Worm (Caenorhabditis elegans) whole organism, young adult: Measurements from ENCODE around the gene Y53G8AR.6.

Source experiments
- B0019.2 ChIP-seq: fragments of 200-800 bp; sonication (Bioruptor generic); conservative IDR thresholded peaks from 2 replicates; pipeline ENCODE4 v1.3.6; 2022; ENCODE audit warnings: missing genetic modification reagents, missing genetic modification characterization, missing compliant biosample characterization
- C06A6.2 ChIP-seq: fragments of 200-800 bp; sonication (Bioruptor generic); conservative IDR thresholded peaks from 2 replicates; pipeline ENCODE4 v1.3.6; 2022; ENCODE audit warnings: missing genetic modification characterization, missing compliant biosample characterization
- F22D6.2 ChIP-seq: sonication (generic microtip); optimal IDR thresholded peaks from 2 replicates; lab custom pipeline; 2016; ENCODE audit warnings: mild to moderate bottlenecking, missing genetic modification characterization, missing compliant biosample characterization
- F23B12.7 ChIP-seq: sonication (generic microtip); optimal IDR thresholded peaks from 2 replicates; lab custom pipeline; 2017; ENCODE audit warnings: missing genetic modification characterization, mild to moderate bottlenecking, missing compliant biosample characterization, antibody characterized with exemption, moderate library complexity; ENCODE audit not compliant: insufficient read depth
- F37B4.10 ChIP-seq: fragments of 200-800 bp; sonication (Bioruptor generic); IDR thresholded peaks from 2 replicates; pipeline ENCODE4 v1.3.6; 2022; ENCODE audit warnings: missing genetic modification characterization, missing compliant biosample characterization
- F39B2.1 ChIP-seq: fragments of 200-800 bp; sonication (Bioruptor generic); IDR thresholded peaks from 2 replicates; pipeline ENCODE4 v1.3.6; 2022; ENCODE audit warnings: missing genetic modification reagents, missing genetic modification characterization, missing compliant biosample characterization
- K12H6.12 ChIP-seq: fragments of 200-800 bp; sonication (Bioruptor generic); optimal IDR thresholded peaks from 2 replicates; lab custom pipeline; 2018; ENCODE audit warnings: mild to moderate bottlenecking, missing genetic modification characterization, missing compliant biosample characterization
- T07F8.4 ChIP-seq: sonication (generic microtip); optimal IDR thresholded peaks from 2 replicates; lab custom pipeline; 2016; ENCODE audit warnings: mild to moderate bottlenecking, missing genetic modification characterization, moderate library complexity, missing compliant biosample characterization
- T26A5.8 ChIP-seq: sonication (generic microtip); optimal IDR thresholded peaks from 2 replicates; lab custom pipeline; 2016; ENCODE audit warnings: missing genetic modification characterization, missing compliant biosample characterization
- Y56A3A.18 ChIP-seq: fragments of 200-800 bp; sonication (Bioruptor generic); IDR thresholded peaks from 2 replicates; pipeline ENCODE4 v1.3.6; 2022; ENCODE audit warnings: missing genetic modification reagents, missing genetic modification characterization, missing compliant biosample characterization
- Y67H2A.10 ChIP-seq: fragments of 200-800 bp; sonication (Bioruptor generic); conservative IDR thresholded peaks from 2 replicates; pipeline ENCODE4 v1.3.6; 2022; ENCODE audit warnings: missing genetic modification reagents, missing genetic modification characterization, missing compliant biosample characterization
- akir-1 ChIP-seq: fragments of 200-800 bp; sonication (Bioruptor generic); optimal IDR thresholded peaks from 2 replicates; lab custom pipeline; 2018; ENCODE audit warnings: mild to moderate bottlenecking, missing genetic modification characterization, moderate library complexity, missing compliant biosample characterization
- aptf-2 ChIP-seq: fragments of 200-800 bp; sonication (Bioruptor generic); conservative IDR thresholded peaks from 2 replicates; pipeline ENCODE4 v1.3.6; 2022; ENCODE audit warnings: missing genetic modification reagents, missing genetic modification characterization, missing compliant biosample characterization
- aptf-3 ChIP-seq: fragments of 200-800 bp; sonication (Bioruptor generic); IDR thresholded peaks from 2 replicates; pipeline ENCODE4 v1.3.6; 2022; ENCODE audit warnings: missing genetic modification characterization, missing compliant biosample characterization
- atf-7 ChIP-seq: sonication (generic microtip); optimal IDR thresholded peaks from 2 replicates; lab custom pipeline; 2017; ENCODE audit warnings: mild to moderate bottlenecking, missing genetic modification characterization, missing compliant biosample characterization
- athp-1 ChIP-seq: sonication (generic microtip); optimal IDR thresholded peaks from 2 replicates; lab custom pipeline; 2017; ENCODE audit warnings: mild to moderate bottlenecking, missing genetic modification characterization, missing compliant biosample characterization
- attf-3 ChIP-seq: fragments of 200-800 bp; sonication (Bioruptor generic); conservative IDR thresholded peaks from 2 replicates; pipeline ENCODE4 v1.3.6; 2022; ENCODE audit warnings: missing genetic modification reagents, missing genetic modification characterization, missing compliant biosample characterization
- attf-6 ChIP-seq: fragments of 200-800 bp; sonication (Bioruptor generic); IDR thresholded peaks from 2 replicates; pipeline ENCODE4 v1.3.6; 2022; ENCODE audit warnings: missing genetic modification reagents, missing genetic modification characterization, missing compliant biosample characterization
- bed-2 ChIP-seq: fragments of 200-800 bp; sonication (Bioruptor generic); IDR thresholded peaks from 2 replicates; pipeline ENCODE4 v1.3.6; 2022; ENCODE audit warnings: missing genetic modification reagents, missing genetic modification characterization, missing compliant biosample characterization
- cebp-1 ChIP-seq, 2 experiments: fragments of 200-800 bp in 1 of 2; sonication (Bioruptor generic) in 1 of 2; sonication (generic microtip) in 1 of 2; IDR thresholded peaks in 1 of 2; optimal IDR thresholded peaks in 1 of 2; 2 replicates each; pipeline versions ENCODE4 v1.3.6 to Lab custom; 2017 to 2022; ENCODE audit warnings: missing compliant biosample characterization in 2 of 2, missing genetic modification characterization in 2 of 2, mild to moderate bottlenecking in 1 of 2, missing genetic modification reagents in 1 of 2, moderate library complexity in 1 of 2
- cebp-2 ChIP-seq: fragments of 200-800 bp; sonication (Bioruptor generic); IDR thresholded peaks from 2 replicates; pipeline ENCODE4 v1.3.6; 2022; ENCODE audit warnings: missing genetic modification characterization, missing compliant biosample characterization
- dpl-1 ChIP-seq: fragments of 150-350 bp; optimal IDR thresholded peaks from 2 replicates; lab custom pipeline; 2014; ENCODE audit warnings: missing biosample characterization, missing genetic modification reagents, missing genetic modification characterization
- efl-1 ChIP-seq: fragments of 150-350 bp; optimal IDR thresholded peaks from 2 replicates; lab custom pipeline; 2014; ENCODE audit warnings: missing biosample characterization, missing genetic modification reagents, missing genetic modification characterization
- egl-44 ChIP-seq: fragments of 200-800 bp; sonication (Bioruptor generic); IDR thresholded peaks from 2 replicates; pipeline ENCODE4 v1.3.6; 2022; ENCODE audit warnings: missing genetic modification reagents, missing genetic modification characterization, missing compliant biosample characterization
- ekl-4 ChIP-seq: fragments of 200-800 bp; sonication (Bioruptor generic); IDR thresholded peaks from 2 replicates; pipeline ENCODE4 v1.3.6; 2022; ENCODE audit warnings: missing genetic modification reagents, missing genetic modification characterization, missing compliant biosample characterization
- fkh-3 ChIP-seq: sonication (generic microtip); optimal IDR thresholded peaks from 2 replicates; lab custom pipeline; 2016; ENCODE audit warnings: mild to moderate bottlenecking, missing genetic modification characterization, missing compliant biosample characterization
- hlh-26 ChIP-seq: fragments of 200-800 bp; sonication (Bioruptor generic); conservative IDR thresholded peaks from 2 replicates; pipeline ENCODE4 v1.3.6; 2022; ENCODE audit warnings: missing genetic modification reagents, missing genetic modification characterization, missing compliant biosample characterization
- hmg-1.2 ChIP-seq: fragments of 200-800 bp; sonication (Bioruptor generic); IDR thresholded peaks from 2 replicates; pipeline ENCODE4 v1.3.6; 2022; ENCODE audit warnings: missing genetic modification reagents, missing genetic modification characterization, missing compliant biosample characterization
- hsf-1 ChIP-seq: fragments of 200-800 bp; sonication (Bioruptor generic); IDR thresholded peaks from 2 replicates; pipeline ENCODE4 v1.3.6; 2022; ENCODE audit warnings: missing genetic modification reagents, missing genetic modification characterization, missing compliant biosample characterization
- let-526 ChIP-seq: fragments of 200-800 bp; sonication (Bioruptor generic); IDR thresholded peaks from 2 replicates; pipeline ENCODE4 v1.3.6; 2022; ENCODE audit warnings: missing genetic modification reagents, missing genetic modification characterization, missing compliant biosample characterization
- lin-26 ChIP-seq: fragments of 200-800 bp; sonication (Bioruptor generic); IDR thresholded peaks from 2 replicates; pipeline ENCODE4 v1.3.6; 2022; ENCODE audit warnings: missing genetic modification reagents, missing genetic modification characterization, missing compliant biosample characterization
- lin-40 ChIP-seq: sonication (generic microtip); optimal IDR thresholded peaks from 2 replicates; lab custom pipeline; 2016; ENCODE audit warnings: missing genetic modification characterization, mild to moderate bottlenecking, missing compliant biosample characterization, missing genotype, missing genetic modification reagents
- lir-1 ChIP-seq: fragments of 200-800 bp; sonication (Bioruptor generic); conservative IDR thresholded peaks from 2 replicates; pipeline ENCODE4 v1.3.6; 2022; ENCODE audit warnings: missing genetic modification reagents, missing genetic modification characterization, missing compliant biosample characterization
- lsl-1 ChIP-seq: fragments of 200-800 bp; sonication (Bioruptor generic); optimal IDR thresholded peaks from 2 replicates; lab custom pipeline; 2018; ENCODE audit warnings: mild to moderate bottlenecking, missing genetic modification characterization, moderate library complexity, missing compliant biosample characterization
- madf-6 ChIP-seq: fragments of 200-800 bp; sonication (Bioruptor generic); IDR thresholded peaks from 2 replicates; pipeline ENCODE4 v1.3.6; 2022; ENCODE audit warnings: missing genetic modification reagents, missing genetic modification characterization, missing compliant biosample characterization
- madf-8 ChIP-seq: fragments of 200-800 bp; sonication (Bioruptor generic); conservative IDR thresholded peaks from 2 replicates; pipeline ENCODE4 v1.3.6; 2022; ENCODE audit warnings: missing genetic modification reagents, missing genetic modification characterization, missing compliant biosample characterization
- mes-4 ChIP-seq: sonication (generic microtip); optimal IDR thresholded peaks from 2 replicates; lab custom pipeline; 2016; ENCODE audit warnings: missing genotype, missing genetic modification characterization, missing compliant biosample characterization
- mxl-1 ChIP-seq: sonication (generic microtip); optimal IDR thresholded peaks from 2 replicates; lab custom pipeline; 2016; ENCODE audit warnings: missing genetic modification characterization, missing compliant biosample characterization
- nhr-27 ChIP-seq: fragments of 200-800 bp; sonication (Bioruptor generic); optimal IDR thresholded peaks from 2 replicates; lab custom pipeline; 2018; ENCODE audit warnings: mild to moderate bottlenecking, missing genetic modification characterization, moderate library complexity, missing compliant biosample characterization
- rcor-1 ChIP-seq: fragments of 200-800 bp; sonication (Bioruptor generic); IDR thresholded peaks from 2 replicates; pipeline ENCODE4 v1.3.6; 2022; ENCODE audit warnings: missing genetic modification reagents, missing genetic modification characterization, missing compliant biosample characterization
- rpc-1 ChIP-seq, 2 experiments: fragments of 150-350 bp in 1 of 2; sonication (generic microtip) in 1 of 2; optimal IDR thresholded peaks; 2 replicates each; lab custom pipeline; 2014 to 2018; ENCODE audit warnings: missing biosample characterization in 1 of 2, missing genetic modification characterization in 1 of 2, missing genetic modification reagents in 1 of 2, missing genotype in 1 of 2
- snpc-1.3 ChIP-seq: sonication (generic microtip); optimal IDR thresholded peaks from 2 replicates; lab custom pipeline; 2017; ENCODE audit warnings: missing genetic modification characterization, mild to moderate bottlenecking, missing compliant biosample characterization, antibody characterized with exemption, moderate library complexity, missing genotype, missing genetic modification reagents; ENCODE audit not compliant: insufficient read depth
- sptf-2 ChIP-seq: fragments of 200-800 bp; sonication (Bioruptor generic); optimal IDR thresholded peaks from 2 replicates; lab custom pipeline; 2018; ENCODE audit warnings: mild to moderate bottlenecking, missing genetic modification characterization, missing compliant biosample characterization
- tbp1 ChIP-seq: fragments of 200-800 bp; sonication (Bioruptor generic); optimal IDR thresholded peaks from 2 replicates; lab custom pipeline; 2018; ENCODE audit warnings: mild to moderate bottlenecking, missing genetic modification characterization, missing compliant biosample characterization
- tlf-1 ChIP-seq: fragments of 200-800 bp; sonication (Bioruptor generic); optimal IDR thresholded peaks from 2 replicates; lab custom pipeline; 2018; ENCODE audit warnings: mild to moderate bottlenecking, missing genetic modification characterization, missing compliant biosample characterization
- zfh-2 ChIP-seq: fragments of 200-800 bp; sonication (Bioruptor generic); conservative IDR thresholded peaks from 2 replicates; pipeline ENCODE4 v1.3.6; 2022; ENCODE audit warnings: missing genetic modification reagents, missing genetic modification characterization, missing compliant biosample characterization
- zim-3 ChIP-seq: sonication (generic microtip); optimal IDR thresholded peaks from 2 replicates; lab custom pipeline; 2017; ENCODE audit warnings: mild to moderate bottlenecking, missing genetic modification characterization, moderate library complexity, missing compliant biosample characterization
- ztf-25 ChIP-seq: fragments of 200-800 bp; sonication (Bioruptor generic); IDR thresholded peaks from 2 replicates; pipeline ENCODE4 v1.3.6; 2022; ENCODE audit warnings: missing genetic modification reagents, missing genetic modification characterization, missing compliant biosample characterization
- ztf-3 ChIP-seq: fragments of 200-800 bp; sonication (Bioruptor generic); optimal IDR thresholded peaks from 2 replicates; lab custom pipeline; 2018; ENCODE audit warnings: mild to moderate bottlenecking, missing genetic modification characterization, missing compliant biosample characterization

The Y53G8AR.6 gene

ce11 chrIII:3323906-3324305, 29.4 kb downstream of the Y53G8AR.6 start (continued):
- TF ChIP-seq cebp-1 (GFP tag; IDR thresholded peaks at IDR 0.05; lab: Robert Waterston, UW) (no peak), cebp-1 (tag; optimal IDR thresholded peaks at IDR 0.05; lab: Kevin White, UChicago) (peak; percentile 70), hlh-26 (GFP tag; lab: Robert Waterston, UW) (no peak), nhr-27 (tag; lab: Kevin White, UChicago) (no peak), lin-26 (GFP tag; lab: Robert Waterston, UW) (no peak), F39B2.1 (GFP tag; lab: Robert Waterston, UW) (no peak), hsf-1 (GFP tag; lab: Robert Waterston, UW) (no peak), lin-40 (tag; lab: Kevin White, UChicago) (no peak), aptf-2 (GFP tag; lab: Robert Waterston, UW) (no peak), madf-8 (GFP tag; lab: Robert Waterston, UW) (no peak), tlf-1 (peak; percentile 27), T07F8.4 (tag; lab: Kevin White, UChicago) (no peak), sptf-2 (no peak), snpc-1.3 (no peak), atf-7 (peak; percentile 50), fkh-3 (no peak), lir-1 (GFP tag; lab: Robert Waterston, UW) (no peak), efl-1 (GFP tag; lab: Kevin White, UChicago) (no peak), egl-44 (no peak), C06A6.2 (GFP tag; lab: Robert Waterston, UW) (no peak), F37B4.10 (GFP tag; lab: Robert Waterston, UW) (no peak), B0019.2 (GFP tag; lab: Robert Waterston, UW) (no peak), K12H6.12 (no peak), mxl-1 (tag; lab: Kevin White, UChicago) (no peak), lsl-1 (GFP tag; lab: Kevin White, UChicago) (peak; percentile 45), tbp1 (GFP tag; lab: Kevin White, UChicago) (peak; percentile 40), attf-6 (no peak), dpl-1 (no peak), rcor-1 (0 out of 2 replicates have a peak, but pooled peaks have one; percentile 23), zfh-2 (GFP tag; lab: Robert Waterston, UW) (no peak), aptf-3 (GFP tag; lab: Robert Waterston, UW) (no peak), cebp-2 (GFP tag; lab: Robert Waterston, UW) (no peak), T26A5.8 (tag; lab: Kevin White, UChicago) (no peak), ekl-4 (GFP tag; lab: Robert Waterston, UW) (0 out of 2 replicates have a peak, but pooled peaks have one; percentile 60), attf-3 (GFP tag; lab: Robert Waterston, UW) (no peak), madf-6 (GFP tag; lab: Robert Waterston, UW) (peak; percentile 55), Y56A3A.18 (GFP tag; lab: Robert Waterston, UW) (no peak), let-526 (GFP tag; lab: Robert Waterston, UW) (no peak), ztf-25 (GFP tag; lab: Robert Waterston, UW) (no peak), hmg-1.2 (GFP tag; lab: Robert Waterston, UW) (peak; percentile 38), akir-1 (GFP tag; lab: Kevin White, UChicago) (no peak), ztf-3 (GFP tag; lab: Kevin White, UChicago) (no peak), bed-2 (no peak), rpc-1 (optimal IDR thresholded peaks at IDR 0.05; lab: Kevin White, UChicago) (no peak), rpc-1 (tag; optimal IDR thresholded peaks at IDR 0.05; lab: Kevin White, UChicago) (no peak), mes-4 (tag; lab: Kevin White, UChicago) (no peak), F23B12.7 (tag; lab: Kevin White, UChicago) (no peak), Y67H2A.10 (no peak), athp-1 (peak; percentile 24), F22D6.2 (no peak), zim-3 (no peak)
